Worm (Caenorhabditis elegans) whole organism, midembryonic: ENCODE data around the gene C29F9.9.
A peak's percentile ranks its signal among the peaks of the same experiment; 100 is the strongest.

Experiments used
- T22C8.4 ChIP-seq: fragments of 200-800 bp; sonication (Bioruptor generic); IDR thresholded peaks from 2 replicates; pipeline ENCODE4 v1.3.6; 2022; ENCODE audit warnings: missing genetic modification characterization, missing compliant biosample characterization
- cog-1 ChIP-seq: sonication (generic microtip); optimal IDR thresholded peaks from 2 replicates; lab custom pipeline; 2016; ENCODE audit warnings: missing genetic modification characterization, missing compliant biosample characterization
- flt-1 ChIP-seq: fragments of 200-800 bp; sonication (Bioruptor generic); IDR thresholded peaks from 2 replicates; pipeline ENCODE4 v1.3.6; 2022; ENCODE audit warnings: missing genetic modification characterization, missing compliant biosample characterization
- klf-2 ChIP-seq: fragments of 200-800 bp; sonication (Bioruptor generic); conservative IDR thresholded peaks from 2 replicates; pipeline ENCODE4 v1.3.6; 2022; ENCODE audit warnings: missing genetic modification reagents, missing genetic modification characterization, missing compliant biosample characterization
- med-1 ChIP-seq: sonication (generic microtip); optimal IDR thresholded peaks from 2 replicates; lab custom pipeline; 2017; ENCODE audit warnings: missing genetic modification characterization, mild to moderate bottlenecking, missing compliant biosample characterization, antibody characterized with exemption, missing genetic modification reagents; ENCODE audit not compliant: insufficient read depth
- ref-1 ChIP-seq: fragments of 200-800 bp; sonication (Bioruptor generic); conservative IDR thresholded peaks from 2 replicates; pipeline ENCODE4 v1.3.6; 2022; ENCODE audit warnings: missing genetic modification reagents, missing genetic modification characterization, missing compliant biosample characterization
- tab-1 ChIP-seq: fragments of 200-800 bp; sonication (Bioruptor generic); IDR thresholded peaks from 2 replicates; pipeline ENCODE4 v1.3.6; 2022; ENCODE audit warnings: missing genetic modification characterization, missing compliant biosample characterization
- ztf-23 ChIP-seq: fragments of 200-800 bp; sonication (Bioruptor generic); IDR thresholded peaks from 2 replicates; pipeline ENCODE4 v1.3.6; 2022; ENCODE audit warnings: missing genetic modification reagents, missing genetic modification characterization, missing compliant biosample characterization
- ztf-29 ChIP-seq: fragments of 200-800 bp; sonication (Bioruptor generic); IDR thresholded peaks from 2 replicates; pipeline ENCODE4 v1.3.6; 2022; ENCODE audit warnings: missing genetic modification reagents, missing genetic modification characterization, missing compliant biosample characterization

The C29F9.9 gene

ce11 chrIII:89155-89554, 9.6 kb downstream of the C29F9.9 start:
- TF ChIP-seq ztf-29 (GFP tag; lab: Robert Waterston, UW) (0 out of 2 replicates have a peak, but pooled peaks have one; percentile 26), flt-1 (GFP tag; lab: Robert Waterston, UW) (peak; percentile 81), klf-2 (GFP tag; lab: Robert Waterston, UW) (no peak), med-1 (GFP tag; lab: Kevin White, UChicago) (no peak), ztf-23 (GFP tag; lab: Robert Waterston, UW) (0 out of 2 replicates have a peak, but pooled peaks have one; percentile 35), T22C8.4 (GFP tag; lab: Robert Waterston, UW) (0 out of 2 replicates have a peak, but pooled peaks have one; percentile 28), tab-1 (GFP tag; lab: Robert Waterston, UW) (peak; percentile 69; the same call in 1 of the 2 replicates), ref-1 (GFP tag; lab: Robert Waterston, UW) (peak; percentile 44; the same call in 1 of the 2 replicates), cog-1 (tag; lab: Kevin White, UChicago) (no peak)

ce11 chrIII:87183-87582, 11.5 kb downstream of the C29F9.9 start, which contains the start of the genes F54C4.4 and mrpl-40:
F54C4.4 (minus strand) TSS chrIII:87381.
mrpl-40 (plus strand) TSS chrIII:87559.
- no peak for TF ChIP-seq ztf-29 (GFP tag; lab: Robert Waterston, UW)
- no peak for TF ChIP-seq ztf-23 (GFP tag; lab: Robert Waterston, UW)
- TF ChIP-seq klf-2 (GFP tag; lab: Robert Waterston, UW): no peak
- TF ChIP-seq ref-1 (GFP tag; lab: Robert Waterston, UW): no peak
- no peak for TF ChIP-seq flt-1 (GFP tag; lab: Robert Waterston, UW)
- TF ChIP-seq T22C8.4 (GFP tag; lab: Robert Waterston, UW): peak; percentile 86
- no peak for TF ChIP-seq med-1 (GFP tag; lab: Kevin White, UChicago)
- peak; percentile 33 for TF ChIP-seq cog-1 (tag; lab: Kevin White, UChicago)
- TF ChIP-seq tab-1 (GFP tag; lab: Robert Waterston, UW): no peak

ce11 chrIII:86316-86715, 12.4 kb downstream of the C29F9.9 start, which contains the start of gene attf-3:
attf-3 (minus strand) TSS chrIII:86384.
- TF ChIP-seq flt-1 (GFP tag; lab: Robert Waterston, UW) (no peak), klf-2 (GFP tag; lab: Robert Waterston, UW) (no peak), ztf-23 (GFP tag; lab: Robert Waterston, UW) (no peak), ref-1 (GFP tag; lab: Robert Waterston, UW) (no peak), tab-1 (GFP tag; lab: Robert Waterston, UW) (no peak), cog-1 (tag; lab: Kevin White, UChicago) (peak; percentile 61), ztf-29 (GFP tag; lab: Robert Waterston, UW) (no peak), T22C8.4 (GFP tag; lab: Robert Waterston, UW) (no peak)

ce11 chrIII:84372-84771, 14.3 kb downstream of the C29F9.9 start:
- TF ChIP-seq ztf-29 (GFP tag; lab: Robert Waterston, UW): no peak
- TF ChIP-seq tab-1 (GFP tag; lab: Robert Waterston, UW): no peak
- TF ChIP-seq ref-1 (GFP tag; lab: Robert Waterston, UW): no peak
- no peak for TF ChIP-seq klf-2 (GFP tag; lab: Robert Waterston, UW)
- TF ChIP-seq flt-1 (GFP tag; lab: Robert Waterston, UW): no peak
- TF ChIP-seq cog-1 (tag; lab: Kevin White, UChicago): no peak
- no peak for TF ChIP-seq ztf-23 (GFP tag; lab: Robert Waterston, UW)
- no peak for TF ChIP-seq med-1 (GFP tag; lab: Kevin White, UChicago)
- no peak for TF ChIP-seq T22C8.4 (GFP tag; lab: Robert Waterston, UW)

ce11 chrIII:72078-72477, 26.6 kb downstream of the C29F9.9 start:
- TF ChIP-seq ref-1 (GFP tag; lab: Robert Waterston, UW): no peak
- no peak for TF ChIP-seq ztf-29 (GFP tag; lab: Robert Waterston, UW)
- TF ChIP-seq flt-1 (GFP tag; lab: Robert Waterston, UW): no peak

- TF ChIP-seq ztf-29 (GFP tag; lab: Robert Waterston, UW): no peak
- TF ChIP-seq klf-2 (GFP tag; lab: Robert Waterston, UW): no peak
- TF ChIP-seq T22C8.4 (GFP tag; lab: Robert Waterston, UW): no peak
- TF ChIP-seq med-1 (GFP tag; lab: Kevin White, UChicago): no peak
- TF ChIP-seq tab-1 (GFP tag; lab: Robert Waterston, UW): no peak
- no peak for TF ChIP-seq ref-1 (GFP tag; lab: Robert Waterston, UW)
- TF ChIP-seq flt-1 (GFP tag; lab: Robert Waterston, UW): no peak
Observed at ce11 chrIII:69652-70051, 29.1 kb downstream of the C29F9.9 start, which contains the start of gene spt-4. spt-4 (minus strand) TSS chrIII:69752.

- no peak for TF ChIP-seq ref-1 (GFP tag; lab: Robert Waterston, UW)
- TF ChIP-seq med-1 (GFP tag; lab: Kevin White, UChicago): no peak
- no peak for TF ChIP-seq klf-2 (GFP tag; lab: Robert Waterston, UW)
- no peak for TF ChIP-seq T22C8.4 (GFP tag; lab: Robert Waterston, UW)
- no peak for TF ChIP-seq ztf-23 (GFP tag; lab: Robert Waterston, UW)
- TF ChIP-seq flt-1 (GFP tag; lab: Robert Waterston, UW): no peak
- no peak for TF ChIP-seq cog-1 (tag; lab: Kevin White, UChicago)
- no peak for TF ChIP-seq ztf-29 (GFP tag; lab: Robert Waterston, UW)
- TF ChIP-seq tab-1 (GFP tag; lab: Robert Waterston, UW): no peak
Observed at ce11 chrIII:67025-67424, 31.7 kb downstream of the C29F9.9 start.

ce11 chrIII:66160-66559, 32.6 kb downstream of the C29F9.9 start, which contains the start of gene pck-1:
pck-1 (minus strand) TSS chrIII:66260.
- TF ChIP-seq ref-1 (GFP tag; lab: Robert Waterston, UW): no peak
- TF ChIP-seq med-1 (GFP tag; lab: Kevin White, UChicago): no peak
- TF ChIP-seq T22C8.4 (GFP tag; lab: Robert Waterston, UW): no peak
- TF ChIP-seq ztf-23 (GFP tag; lab: Robert Waterston, UW): no peak
- TF ChIP-seq cog-1 (tag; lab: Kevin White, UChicago): no peak
- TF ChIP-seq klf-2 (GFP tag; lab: Robert Waterston, UW): no peak
- no peak for TF ChIP-seq ztf-29 (GFP tag; lab: Robert Waterston, UW)
- no peak for TF ChIP-seq flt-1 (GFP tag; lab: Robert Waterston, UW)
- no peak for TF ChIP-seq tab-1 (GFP tag; lab: Robert Waterston, UW)

- no peak for TF ChIP-seq med-1 (GFP tag; lab: Kevin White, UChicago)
- TF ChIP-seq T22C8.4 (GFP tag; lab: Robert Waterston, UW): no peak
- TF ChIP-seq ztf-29 (GFP tag; lab: Robert Waterston, UW): no peak
- TF ChIP-seq klf-2 (GFP tag; lab: Robert Waterston, UW): no peak
- no peak for TF ChIP-seq ztf-23 (GFP tag; lab: Robert Waterston, UW)
- no peak for TF ChIP-seq cog-1 (tag; lab: Kevin White, UChicago)
- TF ChIP-seq ref-1 (GFP tag; lab: Robert Waterston, UW): no peak
- no peak for TF ChIP-seq flt-1 (GFP tag; lab: Robert Waterston, UW)
- no peak for TF ChIP-seq tab-1 (GFP tag; lab: Robert Waterston, UW)
Observed at ce11 chrIII:65626-65937, 33.1 kb downstream of the C29F9.9 start.
